Fruit fly (Drosophila melanogaster) whole organism, embryonic: ENCODE data around the gene frm.

Experiments
- ATbp ChIP-seq: fragments of 200-800 bp; sonication (Bioruptor generic); optimal IDR thresholded peaks from 2 replicates; lab custom pipeline; 2017; ENCODE audit warnings: missing biosample characterization, mild to moderate bottlenecking, missing genetic modification characterization, missing genetic modification reagents
- Ada2b ChIP-seq: fragments of 200-800 bp; sonication (Bioruptor generic); IDR thresholded peaks from 2 replicates; pipeline ENCODE4 v1.3.6; 2022; ENCODE audit warnings: missing biosample characterization, missing genetic modification characterization
- CG10431 ChIP-seq: fragments of 200-800 bp; sonication (Bioruptor generic); optimal IDR thresholded peaks from 3 replicates; lab custom pipeline; 2018; ENCODE audit warnings: missing biosample characterization, mild to moderate bottlenecking, missing genetic modification characterization
- CG10979 ChIP-seq: fragments of 200-800 bp; sonication (Bioruptor generic); optimal IDR thresholded peaks from 2 replicates; lab custom pipeline; 2018; ENCODE audit warnings: missing biosample characterization, mild to moderate bottlenecking, missing genetic modification characterization, moderate library complexity
- CG11085 ChIP-seq: fragments of 200-800 bp; sonication (Bioruptor generic); IDR thresholded peaks from 2 replicates; pipeline ENCODE4 v1.3.6; 2022; ENCODE audit warnings: missing biosample characterization, missing genetic modification characterization
- CG12391 ChIP-seq: fragments of 200-800 bp; sonication (Bioruptor generic); optimal IDR thresholded peaks from 3 replicates; lab custom pipeline; 2018; ENCODE audit warnings: missing biosample characterization, mild to moderate bottlenecking, missing genetic modification characterization, moderate library complexity
- CG12942 ChIP-seq: fragments of 200-800 bp; sonication (Bioruptor generic); optimal IDR thresholded peaks from 3 replicates; lab custom pipeline; 2016; ENCODE audit warnings: missing biosample characterization, missing genetic modification characterization
- CG13775 ChIP-seq: fragments of 200-800 bp; sonication (Bioruptor generic); optimal IDR thresholded peaks from 3 replicates; lab custom pipeline; 2017; ENCODE audit warnings: missing biosample characterization, mild to moderate bottlenecking, missing genetic modification characterization
- CG16779 ChIP-seq: fragments of 200-800 bp; sonication (Bioruptor generic); IDR thresholded peaks from 2 replicates; pipeline ENCODE4 v1.3.6; 2022; ENCODE audit warnings: missing biosample characterization, missing genetic modification characterization
- CG18011 ChIP-seq: fragments of 200-800 bp; sonication (Bioruptor generic); optimal IDR thresholded peaks from 2 replicates; lab custom pipeline; 2017; ENCODE audit warnings: missing biosample characterization, missing genetic modification characterization, mild to moderate bottlenecking, moderate library complexity, missing genotype
- CG2199 ChIP-seq: fragments of 200-800 bp; sonication (Bioruptor generic); IDR thresholded peaks from 3 replicates; pipeline ENCODE4 v1.3.6; 2022; ENCODE audit warnings: missing biosample characterization, missing genetic modification characterization
- CG2889 ChIP-seq: fragments of 200-800 bp; sonication (Bioruptor generic); IDR thresholded peaks from 3 replicates; pipeline ENCODE4 v1.3.6; 2022; ENCODE audit warnings: missing biosample characterization, missing genetic modification characterization
- CG30403 ChIP-seq: fragments of 200-800 bp; sonication (Bioruptor generic); optimal IDR thresholded peaks from 3 replicates; lab custom pipeline; 2016; ENCODE audit warnings: missing biosample characterization, missing genetic modification characterization
- CG32772 ChIP-seq: fragments of 200-800 bp; sonication (Bioruptor generic); IDR thresholded peaks from 2 replicates; pipeline ENCODE4 v1.3.6; 2022; ENCODE audit warnings: missing biosample characterization, missing genetic modification characterization
- CG3281 ChIP-seq: fragments of 200-800 bp; sonication (Bioruptor generic); optimal IDR thresholded peaks from 3 replicates; lab custom pipeline; 2017; ENCODE audit warnings: missing biosample characterization, mild to moderate bottlenecking, missing genetic modification characterization
- CG34224 ChIP-seq: fragments of 200-800 bp; sonication (Bioruptor generic); IDR thresholded peaks from 3 replicates; pipeline ENCODE4 v1.3.6; 2022; ENCODE audit warnings: missing biosample characterization, missing genetic modification characterization; ENCODE audit not compliant: partially characterized antibody
- CG34376 ChIP-seq: fragments of 200-800 bp; sonication (Bioruptor generic); optimal IDR thresholded peaks from 2 replicates; lab custom pipeline; 2018; ENCODE audit warnings: missing biosample characterization, mild to moderate bottlenecking, missing genetic modification characterization
- CG6683 ChIP-seq: fragments of 200-800 bp; sonication (Bioruptor generic); optimal IDR thresholded peaks from 2 replicates; lab custom pipeline; 2017; ENCODE audit warnings: missing biosample characterization, mild to moderate bottlenecking, missing genetic modification characterization, missing genetic modification reagents
- GATAe ChIP-seq: fragments of 200-800 bp; sonication (Bioruptor generic); conservative IDR thresholded peaks from 2 replicates; pipeline ENCODE4 v1.3.6; 2022; ENCODE audit warnings: missing biosample characterization, missing genetic modification characterization
- Hmx ChIP-seq: fragments of 200-800 bp; sonication (Bioruptor generic); optimal IDR thresholded peaks from 2 replicates; lab custom pipeline; 2016; ENCODE audit warnings: missing biosample characterization, missing genetic modification characterization
- Hr3 ChIP-seq: fragments of 200-800 bp; sonication (Bioruptor generic); optimal IDR thresholded peaks from 3 replicates; lab custom pipeline; 2016; ENCODE audit warnings: missing biosample characterization, missing genetic modification characterization
- Oli ChIP-seq: fragments of 200-800 bp; sonication (Bioruptor generic); optimal IDR thresholded peaks from 2 replicates; lab custom pipeline; 2018; ENCODE audit warnings: missing biosample characterization, mild to moderate bottlenecking, missing genetic modification characterization, moderate library complexity
- Sry-β ChIP-seq: fragments of 200-800 bp; sonication (Bioruptor generic); optimal IDR thresholded peaks from 2 replicates; lab custom pipeline; 2018; ENCODE audit warnings: missing biosample characterization, mild to moderate bottlenecking, missing genetic modification characterization, moderate library complexity
- Trl ChIP-seq, 3 experiments: fragments of >200 bp in 2 of 3; fragments of 200-800 bp in 1 of 3; sonication (Bioruptor generic) in 1 of 3; optimal IDR thresholded peaks; 2 replicates in 1 of 3; 3 replicates in 2 of 3; lab custom pipeline; 2016 to 2017; ENCODE audit warnings: missing biosample characterization in 1 of 3, missing genetic modification characterization in 1 of 3
- ac ChIP-seq: fragments of 200-800 bp; sonication (Bioruptor generic); optimal IDR thresholded peaks from 3 replicates; lab custom pipeline; 2017; ENCODE audit warnings: missing biosample characterization, mild to moderate bottlenecking, missing genetic modification characterization
- bowl ChIP-seq: fragments of 200-800 bp; sonication (Bioruptor generic); IDR thresholded peaks from 2 replicates; pipeline ENCODE4 v1.3.6; 2022; ENCODE audit warnings: missing biosample characterization, missing genetic modification characterization
- cg ChIP-seq: fragments of 200-800 bp; sonication (Bioruptor generic); optimal IDR thresholded peaks from 3 replicates; lab custom pipeline; 2019; ENCODE audit warnings: missing biosample characterization, mild to moderate bottlenecking, missing genetic modification characterization, moderate library complexity
- gro ChIP-seq: fragments of 200-800 bp; sonication (Bioruptor generic); optimal IDR thresholded peaks from 2 replicates; lab custom pipeline; 2016; ENCODE audit warnings: missing biosample characterization, missing genetic modification characterization
- hbn ChIP-seq: fragments of 200-800 bp; sonication (Bioruptor generic); IDR thresholded peaks from 2 replicates; pipeline ENCODE4 v1.3.6; 2022; ENCODE audit warnings: missing biosample characterization, missing genetic modification characterization; ENCODE audit not compliant: partially characterized antibody
- inv ChIP-seq: fragments of 200-800 bp; sonication (Bioruptor generic); IDR thresholded peaks from 2 replicates; pipeline ENCODE4 v1.3.6; 2022; ENCODE audit warnings: missing biosample characterization, missing genetic modification characterization; ENCODE audit not compliant: partially characterized antibody
- jigr1 ChIP-seq: fragments of 200-800 bp; sonication (Bioruptor generic); IDR thresholded peaks from 3 replicates; pipeline ENCODE4 v1.3.6; 2022; ENCODE audit warnings: missing biosample characterization, missing genetic modification characterization
- lab ChIP-seq: fragments of 200-800 bp; sonication (Bioruptor generic); optimal IDR thresholded peaks from 3 replicates; lab custom pipeline; 2017; ENCODE audit warnings: missing biosample characterization, missing genetic modification characterization, mild to moderate bottlenecking, moderate library complexity, missing genetic modification reagents
- lbe ChIP-seq: fragments of 200-800 bp; sonication (Bioruptor generic); optimal IDR thresholded peaks from 2 replicates; lab custom pipeline; 2016; ENCODE audit warnings: missing biosample characterization, mild to moderate bottlenecking, missing genetic modification characterization
- mirr ChIP-seq: fragments of 200-800 bp; sonication (Bioruptor generic); optimal IDR thresholded peaks from 3 replicates; lab custom pipeline; 2018; ENCODE audit warnings: missing biosample characterization, mild to moderate bottlenecking, missing genetic modification characterization
- mld ChIP-seq: fragments of 200-800 bp; sonication (Bioruptor generic); IDR thresholded peaks from 3 replicates; pipeline ENCODE4 v1.3.6; 2022; ENCODE audit warnings: missing biosample characterization, missing genetic modification characterization; ENCODE audit not compliant: partially characterized antibody
- nerfin-1 ChIP-seq: fragments of 200-800 bp; sonication (Bioruptor generic); optimal IDR thresholded peaks from 3 replicates; lab custom pipeline; 2019; ENCODE audit warnings: missing biosample characterization, mild to moderate bottlenecking, missing genetic modification characterization, moderate library complexity
- nerfin-2 ChIP-seq: fragments of 200-800 bp; sonication (Bioruptor generic); IDR thresholded peaks from 2 replicates; pipeline ENCODE4 v1.3.6; 2022; ENCODE audit warnings: missing biosample characterization, missing genetic modification characterization; ENCODE audit not compliant: partially characterized antibody
- nom ChIP-seq: fragments of 200-800 bp; sonication (Bioruptor generic); optimal IDR thresholded peaks from 2 replicates; lab custom pipeline; 2017; ENCODE audit warnings: missing biosample characterization, missing genetic modification characterization, mild to moderate bottlenecking, moderate library complexity, missing genetic modification reagents
- otp ChIP-seq: fragments of 200-800 bp; sonication (Bioruptor generic); IDR thresholded peaks from 3 replicates; pipeline ENCODE4, ENCODE4 v1.3.6; 2022; ENCODE audit warnings: missing biosample characterization, missing genetic modification characterization
- pan ChIP-seq, 4 experiments: fragments of >200 bp in 3 of 4; fragments of 200-800 bp in 1 of 4; sonication (Bioruptor generic) in 1 of 4; optimal IDR thresholded peaks in 3 of 4; IDR thresholded peaks in 1 of 4; 2 replicates each; pipeline versions ENCODE4 v1.3.6 to Lab custom; 2017 to 2022; ENCODE audit warnings: missing biosample characterization in 2 of 4, missing genetic modification characterization in 2 of 4, mixed read lengths in 1 of 4
- pb ChIP-seq: fragments of 200-800 bp; sonication (Bioruptor generic); optimal IDR thresholded peaks from 3 replicates; lab custom pipeline; 2016; ENCODE audit warnings: missing biosample characterization, missing genetic modification characterization
- sd ChIP-seq: fragments of 200-800 bp; sonication (Bioruptor generic); optimal IDR thresholded peaks from 3 replicates; lab custom pipeline; 2018; ENCODE audit warnings: missing biosample characterization, mild to moderate bottlenecking, missing genetic modification characterization, moderate library complexity
- sens ChIP-seq: fragments of 200-800 bp; sonication (Bioruptor generic); peaks from one replicate; lab custom pipeline; 2016; ENCODE audit warnings: missing biosample characterization, missing genetic modification characterization
- seq ChIP-seq: fragments of 200-800 bp; sonication (Bioruptor generic); IDR thresholded peaks from 2 replicates; pipeline ENCODE4 v1.3.6; 2022; ENCODE audit warnings: missing biosample characterization, missing genetic modification characterization
- slp2 ChIP-seq: fragments of 200-800 bp; sonication (Bioruptor generic); optimal IDR thresholded peaks from 2 replicates; lab custom pipeline; 2016; ENCODE audit warnings: missing biosample characterization, missing genetic modification characterization
- stwl ChIP-seq: fragments of 200-800 bp; sonication (Bioruptor generic); optimal IDR thresholded peaks from 3 replicates; lab custom pipeline; 2018; ENCODE audit warnings: missing biosample characterization, mild to moderate bottlenecking, missing genetic modification characterization, moderate library complexity
- trem ChIP-seq: fragments of 200-800 bp; optimal IDR thresholded peaks from 3 replicates; lab custom pipeline; 2019; ENCODE audit warnings: missing biosample characterization, mild to moderate bottlenecking, missing genetic modification characterization, moderate library complexity
- zfh2 ChIP-seq: fragments of 200-800 bp; sonication (Bioruptor generic); optimal IDR thresholded peaks from 2 replicates; lab custom pipeline; 2016; ENCODE audit warnings: missing biosample characterization, missing genetic modification characterization

Gene frm

DNA sequence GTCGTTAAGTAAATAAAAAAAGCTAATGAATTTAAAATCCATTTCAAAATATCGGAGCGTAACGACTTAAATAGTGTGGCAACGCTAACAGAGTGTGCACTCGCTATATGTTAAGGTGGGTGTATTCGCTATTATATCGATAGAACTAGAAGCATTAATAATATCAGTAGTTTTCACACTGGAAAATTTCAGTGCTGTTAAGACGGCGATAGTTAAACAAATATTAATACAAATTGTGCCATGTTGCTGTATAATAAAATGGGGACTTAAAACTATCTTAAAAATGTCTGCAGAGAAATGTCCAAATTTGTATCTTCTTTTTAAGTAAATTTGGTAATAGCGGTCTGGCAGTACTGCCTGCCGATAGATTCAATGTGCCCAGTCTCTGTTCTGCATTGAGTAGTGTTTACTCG lies 32.3 kb upstream of the frm start (continued):
- TF ChIP-seq GATAe (peak; percentile 55; the same call in 1 of the 2 replicates), jigr1 (peak; percentile 86; the same call in 2 of the 3 replicates), Ada2b (GFP tag; lab: Robert Waterston, UW) (peak; percentile 86), mirr (GFP tag; lab: Kevin White, UChicago) (no peak), CG2889 (GFP tag; lab: Robert Waterston, UW) (peak; percentile 89), CG16779 (GFP tag; lab: Robert Waterston, UW) (peak; percentile 59; the same call in 1 of the 2 replicates), CG18011 (GFP tag; lab: Kevin White, UChicago) (peak; percentile 67), CG10431 (no peak), CG13775 (GFP tag; lab: Kevin White, UChicago) (peak; percentile 91), Sry-β (no peak), lbe (no peak), CG10979 (tag; lab: Kevin White, UChicago) (peak; percentile 70), seq (peak; percentile 67), CG11085 (peak; percentile 91), CG32772 (GFP tag; lab: Robert Waterston, UW) (peak; percentile 93), CG34376 (GFP tag; lab: Kevin White, UChicago) (peak; percentile 25), CG6683 (no peak), nerfin-1 (tag; lab: Kevin White, UChicago) (no peak), otp (GFP tag; lab: Robert Waterston, UW) (peak; percentile 84), sd (no peak), CG3281 (GFP tag; lab: Kevin White, UChicago) (no peak), Oli (tag; lab: Kevin White, UChicago) (peak; percentile 67), pb (GFP tag; lab: Kevin White, UChicago) (peak; percentile 52), lab (peak; percentile 89), cg (GFP tag; lab: Kevin White, UChicago) (no peak), ATbp (GFP tag; lab: Kevin White, UChicago) (no peak), bowl (GFP tag; lab: Robert Waterston, UW) (peak; percentile 63; the same call in 1 of the 2 replicates), ac (GFP tag; lab: Kevin White, UChicago) (no peak), CG2199 (GFP tag; lab: Robert Waterston, UW) (peak; percentile 66; the same call in 1 of the 3 replicates), CG30403 (GFP tag; lab: Kevin White, UChicago) (peak; percentile 89), Hr3 (GFP tag; lab: Kevin White, UChicago) (peak; percentile 85), CG12391 (peak; percentile 90), trem (tag; lab: Kevin White, UChicago) (peak; percentile 92), CG34224 (GFP tag; lab: Robert Waterston, UW) (peak; percentile 79), hbn (GFP tag; lab: Robert Waterston, UW) (peak; percentile 67), slp2 (GFP tag; lab: Kevin White, UChicago) (peak; percentile 79), nom (no peak), pan (optimal IDR thresholded peaks at IDR 0.05; lab: Kevin White, UChicago) (no peak), pan (GFP tag; optimal IDR thresholded peaks at IDR 0.05 in 1 of 2, IDR thresholded peaks at IDR 0.05 in 1 of 2) (peak in 1 of 2 experiments; percentile 91), mld (no peak), Hmx (GFP tag; lab: Kevin White, UChicago) (peak; percentile 67), nerfin-2 (GFP tag; lab: Robert Waterston, UW) (peak; percentile 62; the same call in 1 of the 2 replicates), gro (GFP tag; lab: Kevin White, UChicago) (peak; percentile 87), stwl (tag; lab: Kevin White, UChicago) (peak; percentile 93), CG12942 (GFP tag; lab: Kevin White, UChicago) (peak; percentile 85), sens (peak; percentile 98), Trl (optimal IDR thresholded peaks at IDR 0.05; lab: Kevin White, UChicago) (peak in 1 of 2 experiments; percentile 12), Trl (GFP tag; optimal IDR thresholded peaks at IDR 0.05; lab: Kevin White, UChicago) (peak; percentile 82), zfh2 (GFP tag; lab: Kevin White, UChicago) (peak; percentile 93), inv (GFP tag; lab: Robert Waterston, UW) (peak; percentile 82)
